Worm (Caenorhabditis elegans) whole organism, L4 larva: ENCODE data around the gene C09G4.4.
A peak's percentile ranks its signal among the peaks of the same experiment; 100 is the strongest.

ENCODE experiments used
- F26F4.8 ChIP-seq: fragments of 200-800 bp; sonication (Bioruptor generic); conservative IDR thresholded peaks from 2 replicates; pipeline ENCODE4 v1.3.6; 2022; ENCODE audit warnings: missing genetic modification characterization, missing compliant biosample characterization
- Y105C5A.15 ChIP-seq: fragments of 200-800 bp; sonication (Bioruptor generic); IDR thresholded peaks from 2 replicates; pipeline ENCODE4 v1.3.6; 2022; ENCODE audit warnings: missing genetic modification characterization, missing compliant biosample characterization
- Y5F2A.4 ChIP-seq: fragments of 200-800 bp; sonication (Bioruptor generic); optimal IDR thresholded peaks from 2 replicates; lab custom pipeline; 2018; ENCODE audit warnings: mild to moderate bottlenecking, missing genetic modification characterization, missing compliant biosample characterization
- ZK337.2 ChIP-seq: fragments of 200-800 bp; sonication (Bioruptor generic); IDR thresholded peaks from 2 replicates; pipeline ENCODE4 v1.3.6; 2022; ENCODE audit warnings: missing genetic modification reagents, missing genetic modification characterization, missing compliant biosample characterization
- aha-1 ChIP-seq: fragments of 150-350 bp; peaks from one replicate; lab custom pipeline; 2014; ENCODE audit warnings: missing biosample characterization, missing genetic modification characterization
- aly-2 ChIP-seq: sonication (generic microtip); optimal IDR thresholded peaks from 2 replicates; lab custom pipeline; 2018; ENCODE audit warnings: missing biosample characterization, missing genetic modification characterization
- ama-1 ChIP-seq: fragments of 150-350 bp; optimal IDR thresholded peaks from 2 replicates; lab custom pipeline; 2014; ENCODE audit warnings: inconsistent platforms, mixed read lengths
- arid-1 ChIP-seq: fragments of 200-800 bp; sonication (Bioruptor generic); conservative IDR thresholded peaks from 2 replicates; pipeline ENCODE4 v1.3.6; 2022; ENCODE audit warnings: missing genetic modification reagents, missing genetic modification characterization, missing compliant biosample characterization
- attf-4 ChIP-seq: sonication (generic microtip); optimal IDR thresholded peaks from 3 replicates; lab custom pipeline; 2017; ENCODE audit warnings: missing biosample characterization, missing genetic modification characterization
- ceh-20 ChIP-seq: fragments of 200-800 bp; sonication (Bioruptor generic); IDR thresholded peaks from 2 replicates; pipeline ENCODE4 v1.3.6; 2022; ENCODE audit warnings: missing genetic modification reagents, missing genetic modification characterization, missing compliant biosample characterization
- ceh-32 ChIP-seq: sonication (generic microtip); optimal IDR thresholded peaks from 2 replicates; lab custom pipeline; 2016; ENCODE audit warnings: mild to moderate bottlenecking, missing genetic modification characterization, missing compliant biosample characterization; ENCODE audit not compliant: poor library complexity
- ceh-44 ChIP-seq: fragments of 200-800 bp; sonication (Bioruptor generic); IDR thresholded peaks from 2 replicates; pipeline ENCODE4 v1.3.6; 2022; ENCODE audit warnings: missing genetic modification reagents, missing genetic modification characterization, missing compliant biosample characterization
- ceh-62 ChIP-seq: sonication (generic microtip); optimal IDR thresholded peaks from 2 replicates; lab custom pipeline; 2017; ENCODE audit warnings: missing biosample characterization, missing genetic modification characterization
- daf-12 ChIP-seq: fragments of 150-350 bp; optimal IDR thresholded peaks from 2 replicates; lab custom pipeline; 2014; ENCODE audit warnings: missing biosample characterization, missing genetic modification reagents, missing genetic modification characterization
- daf-16 ChIP-seq, 3 experiments: sonication (generic microtip); optimal IDR thresholded peaks; 2 replicates each; lab custom pipeline; 2016 to 2017; ENCODE audit warnings: missing genetic modification characterization in 3 of 3, missing genetic modification reagents in 3 of 3, mild to moderate bottlenecking in 2 of 3, missing compliant biosample characterization in 2 of 3, missing biosample characterization in 1 of 3, moderate library complexity in 1 of 3
- daf-8 ChIP-seq: fragments of 200-800 bp; sonication (Bioruptor generic); IDR thresholded peaks from 2 replicates; pipeline ENCODE4 v1.3.6; 2022; ENCODE audit warnings: missing genetic modification characterization, missing compliant biosample characterization
- dpl-1 ChIP-seq: fragments of 150-350 bp; optimal IDR thresholded peaks from 2 replicates; lab custom pipeline; 2014; ENCODE audit warnings: missing biosample characterization, missing genetic modification reagents, missing genetic modification characterization
- duxl-1 ChIP-seq: sonication (generic microtip); optimal IDR thresholded peaks from 2 replicates; lab custom pipeline; 2016; ENCODE audit warnings: mild to moderate bottlenecking, missing genetic modification characterization, moderate library complexity, missing compliant biosample characterization; ENCODE audit not compliant: poor library complexity
- egl-27 ChIP-seq: sonication (generic microtip); optimal IDR thresholded peaks from 3 replicates; lab custom pipeline; 2017; ENCODE audit warnings: missing biosample characterization, missing genetic modification reagents, missing genetic modification characterization
- egl-43 ChIP-seq: fragments of 200-800 bp; sonication (Bioruptor generic); IDR thresholded peaks from 2 replicates; pipeline ENCODE4 v1.3.6; 2022; ENCODE audit warnings: missing genetic modification reagents, missing genetic modification characterization, missing compliant biosample characterization
- fkh-10 ChIP-seq: fragments of 150-350 bp; optimal IDR thresholded peaks from 2 replicates; lab custom pipeline; 2014; ENCODE audit warnings: missing biosample characterization, missing genetic modification reagents, missing genetic modification characterization
- hlh-11 ChIP-seq: fragments of 200-800 bp; sonication (Bioruptor generic); optimal IDR thresholded peaks from 2 replicates; lab custom pipeline; 2018; ENCODE audit warnings: mild to moderate bottlenecking, missing genetic modification characterization, missing compliant biosample characterization
- jun-1 ChIP-seq: fragments of 150-350 bp; optimal IDR thresholded peaks from 2 replicates; lab custom pipeline; 2014; ENCODE audit warnings: missing biosample characterization, missing genetic modification reagents, missing genetic modification characterization
- lim-7 ChIP-seq: fragments of 200-800 bp; sonication (Bioruptor generic); IDR thresholded peaks from 2 replicates; pipeline ENCODE4 v1.3.6; 2022; ENCODE audit warnings: missing genetic modification characterization, missing compliant biosample characterization
- lin-39 ChIP-seq: fragments of 150-350 bp; optimal IDR thresholded peaks from 2 replicates; lab custom pipeline; 2014; ENCODE audit warnings: missing biosample characterization, missing genetic modification reagents, missing genetic modification characterization
- lir-3 ChIP-seq: sonication (generic microtip); optimal IDR thresholded peaks from 2 replicates; lab custom pipeline; 2016; ENCODE audit warnings: mild to moderate bottlenecking, missing genetic modification characterization, missing compliant biosample characterization
- madf-5 ChIP-seq, 2 experiments: fragments of 200-800 bp; sonication (Bioruptor generic); IDR thresholded peaks; 2 replicates each; pipeline ENCODE4 v1.3.6; 2022; ENCODE audit warnings: missing compliant biosample characterization in 2 of 2, missing genetic modification characterization in 2 of 2
- madf-9 ChIP-seq: fragments of 200-800 bp; sonication (Bioruptor generic); conservative IDR thresholded peaks from 2 replicates; pipeline ENCODE4 v1.3.6; 2022; ENCODE audit warnings: missing genetic modification reagents, missing genetic modification characterization, missing compliant biosample characterization
- mdl-1 ChIP-seq, 2 experiments: fragments of 150-350 bp in 1 of 2; sonication (generic microtip) in 1 of 2; optimal IDR thresholded peaks; 2 replicates each; lab custom pipeline; 2014 to 2017; ENCODE audit warnings: missing biosample characterization in 2 of 2, missing genetic modification characterization in 2 of 2
- mep-1 ChIP-seq: fragments of 150-350 bp; sonication (generic microtip); optimal IDR thresholded peaks from 3 replicates; lab custom pipeline; 2014; ENCODE audit warnings: missing biosample characterization, missing genetic modification characterization
- mes-2 ChIP-seq: sonication (generic microtip); optimal IDR thresholded peaks from 2 replicates; lab custom pipeline; 2016; ENCODE audit warnings: missing genotype, mild to moderate bottlenecking, missing genetic modification characterization, missing compliant biosample characterization; ENCODE audit not compliant: poor library complexity, severe bottlenecking
- mxl-2 ChIP-seq: fragments of 200-800 bp; sonication (Bioruptor generic); conservative IDR thresholded peaks from 2 replicates; pipeline ENCODE4 v1.3.6; 2022; ENCODE audit warnings: missing genetic modification reagents, missing genetic modification characterization, missing compliant biosample characterization
- mxl-3 ChIP-seq: fragments of 200-800 bp; sonication (Bioruptor generic); optimal IDR thresholded peaks from 2 replicates; lab custom pipeline; 2018; ENCODE audit warnings: mild to moderate bottlenecking, missing genetic modification characterization, missing compliant biosample characterization
- nhr-102 ChIP-seq: sonication (generic microtip); optimal IDR thresholded peaks from 2 replicates; lab custom pipeline; 2016; ENCODE audit warnings: mild to moderate bottlenecking, missing genetic modification characterization, moderate library complexity, missing compliant biosample characterization
- nhr-11 ChIP-seq: fragments of 150-350 bp; optimal IDR thresholded peaks from 2 replicates; lab custom pipeline; 2014; ENCODE audit warnings: missing biosample characterization, missing genetic modification characterization
- nhr-111 ChIP-seq: fragments of 200-800 bp; sonication (Bioruptor generic); optimal IDR thresholded peaks from 2 replicates; lab custom pipeline; 2018; ENCODE audit warnings: mild to moderate bottlenecking, missing genetic modification characterization, missing compliant biosample characterization
- nhr-28 ChIP-seq: fragments of 150-350 bp; optimal IDR thresholded peaks from 2 replicates; lab custom pipeline; 2014; ENCODE audit warnings: missing biosample characterization, missing genetic modification characterization
- nhr-42 ChIP-seq: fragments of 200-800 bp; sonication (Bioruptor generic); IDR thresholded peaks from 2 replicates; pipeline ENCODE4 v1.3.6; 2022; ENCODE audit warnings: missing genetic modification characterization, missing compliant biosample characterization
- nhr-48 ChIP-seq: sonication (generic microtip); optimal IDR thresholded peaks from 2 replicates; lab custom pipeline; 2016; ENCODE audit warnings: mild to moderate bottlenecking, missing genetic modification characterization, missing compliant biosample characterization
- nhr-6 ChIP-seq: fragments of 150-350 bp; optimal IDR thresholded peaks from 2 replicates; lab custom pipeline; 2014; ENCODE audit warnings: missing biosample characterization, missing genetic modification characterization
- nhr-77 ChIP-seq: fragments of 150-350 bp; optimal IDR thresholded peaks from 2 replicates; lab custom pipeline; 2014; ENCODE audit warnings: missing biosample characterization, missing genetic modification characterization
- rbr-2 ChIP-seq: sonication (generic microtip); optimal IDR thresholded peaks from 2 replicates; lab custom pipeline; 2016; ENCODE audit warnings: missing genotype, missing genetic modification characterization, missing compliant biosample characterization
- saeg-2 ChIP-seq: fragments of 200-800 bp; sonication (Bioruptor generic); IDR thresholded peaks from 2 replicates; pipeline ENCODE4 v1.3.6; 2022; ENCODE audit warnings: missing genetic modification reagents, missing genetic modification characterization, missing compliant biosample characterization
- sdz-12 ChIP-seq: fragments of 200-800 bp; sonication (Bioruptor generic); optimal IDR thresholded peaks from 2 replicates; lab custom pipeline; 2018; ENCODE audit warnings: mild to moderate bottlenecking, missing genetic modification characterization, missing compliant biosample characterization
- set-16 ChIP-seq: fragments of 200-800 bp; sonication (Bioruptor generic); IDR thresholded peaks from 2 replicates; pipeline ENCODE4 v1.3.6; 2022; ENCODE audit warnings: missing genetic modification reagents, missing genetic modification characterization, missing compliant biosample characterization
- snpc-4 ChIP-seq: fragments of 150-350 bp; optimal IDR thresholded peaks from 2 replicates; lab custom pipeline; 2014; ENCODE audit warnings: missing biosample characterization, missing genetic modification characterization
- unc-39 ChIP-seq: sonication (generic microtip); optimal IDR thresholded peaks from 2 replicates; lab custom pipeline; 2017; ENCODE audit warnings: missing biosample characterization, missing genetic modification characterization
- unc-62 ChIP-seq, 3 experiments: fragments of 150-350 bp in 1 of 3; sonication (generic microtip); optimal IDR thresholded peaks in 2 of 3; peaks in 1 of 3; 1 replicate in 1 of 3; 2 replicates in 2 of 3; lab custom pipeline; 2014 to 2017; ENCODE audit warnings: missing biosample characterization in 3 of 3, missing genetic modification characterization in 3 of 3, missing genetic modification reagents in 3 of 3, missing genotype in 1 of 3
- vab-7 ChIP-seq: fragments of 200-800 bp; sonication (Bioruptor generic); IDR thresholded peaks from 2 replicates; pipeline ENCODE4 v1.3.6; 2022; ENCODE audit warnings: missing genetic modification reagents, missing genetic modification characterization, missing compliant biosample characterization
- zfp-3 ChIP-seq: fragments of 200-800 bp; sonication (Bioruptor generic); conservative IDR thresholded peaks from 2 replicates; pipeline ENCODE4 v1.3.6; 2022; ENCODE audit warnings: missing genetic modification reagents, missing genetic modification characterization, missing compliant biosample characterization
- zip-11 ChIP-seq: fragments of 200-800 bp; sonication (Bioruptor generic); IDR thresholded peaks from 2 replicates; pipeline ENCODE4 v1.3.6; 2022; ENCODE audit warnings: missing genetic modification characterization, missing compliant biosample characterization

C09G4.4 gene

DNA sequence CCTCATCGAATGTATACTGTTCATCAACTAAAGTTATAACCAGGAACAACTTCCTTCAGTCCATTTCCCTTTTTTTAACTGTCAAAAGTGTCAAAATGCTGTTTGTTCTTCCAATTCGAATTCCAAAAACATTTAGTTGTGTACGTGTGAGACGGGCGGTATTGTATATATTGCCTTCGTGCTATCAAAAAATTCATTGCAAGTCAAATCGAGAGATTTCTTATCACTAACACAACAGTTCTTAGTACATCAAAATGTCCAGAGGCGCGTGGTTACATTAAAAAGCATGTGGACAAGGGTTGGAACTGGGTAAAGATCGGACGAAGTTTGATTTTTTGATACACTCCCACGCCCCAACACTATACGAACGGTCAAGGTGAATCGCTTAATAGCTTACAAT lies 15.6 kb downstream of the C09G4.4 start (continued):
- TF ChIP-seq mes-2 (tag; lab: Kevin White, UChicago): peak; percentile 25
- TF ChIP-seq sdz-12 (GFP tag; lab: Kevin White, UChicago): no peak
- TF ChIP-seq unc-39 (tag; lab: Kevin White, UChicago): no peak
- peak; percentile 5 to 85 for TF ChIP-seq mdl-1 (tag; optimal IDR thresholded peaks at IDR 0.05; lab: Kevin White, UChicago)
- no peak for TF ChIP-seq zip-11 (GFP tag; lab: Robert Waterston, UW)
- 0 out of 2 replicates have a peak, but pooled peaks have one; percentile 58 for TF ChIP-seq saeg-2 (GFP tag; lab: Robert Waterston, UW)
- TF ChIP-seq egl-27 (tag; lab: Kevin White, UChicago): no peak
- no peak for TF ChIP-seq aly-2
- no peak for TF ChIP-seq ceh-62
- no peak for TF ChIP-seq fkh-10 (GFP tag; lab: Kevin White, UChicago)
- peak; percentile 80 for TF ChIP-seq mxl-3 (GFP tag; lab: Kevin White, UChicago)
- no peak for TF ChIP-seq ceh-44
- no peak for TF ChIP-seq Y105C5A.15
- TF ChIP-seq mep-1: peak; percentile 37
- peak; percentile 79 for TF ChIP-seq nhr-28 (tag; lab: Kevin White, UChicago)
- TF ChIP-seq daf-8 (GFP tag; lab: Robert Waterston, UW): no peak
- no peak for TF ChIP-seq zfp-3
- TF ChIP-seq rbr-2 (tag; lab: Kevin White, UChicago): no peak
- TF ChIP-seq nhr-42: no peak
- peak; percentile 92 for TF ChIP-seq hlh-11 (tag; lab: Kevin White, UChicago)
- TF ChIP-seq nhr-11: no peak
- no peak for TF ChIP-seq nhr-111 (GFP tag; lab: Kevin White, UChicago)
- peak; percentile 72 for TF ChIP-seq nhr-48
- peak; percentile 1 for TF ChIP-seq duxl-1
- no peak for TF ChIP-seq nhr-6 (tag; lab: Kevin White, UChicago)
- TF ChIP-seq lir-3 (tag; lab: Kevin White, UChicago): no peak
- no peak for TF ChIP-seq dpl-1 (GFP tag; lab: Kevin White, UChicago)
- TF ChIP-seq ama-1: peak; percentile 11
- TF ChIP-seq unc-62 (GFP tag; optimal IDR thresholded peaks at IDR 0.05 in 1 of 2; lab: Kevin White, UChicago): no peak
- no peak for TF ChIP-seq unc-62 (tag; optimal IDR thresholded peaks at IDR 0.05; lab: Kevin White, UChicago)
- peak in 1 of 2 experiments; percentile 11 for TF ChIP-seq daf-16 (GFP tag; optimal IDR thresholded peaks at IDR 0.05; lab: Kevin White, UChicago)
- peak; percentile 97 for TF ChIP-seq daf-16 (tag; optimal IDR thresholded peaks at IDR 0.05; lab: Kevin White, UChicago)
- no peak for TF ChIP-seq ceh-32 (tag; lab: Kevin White, UChicago)
- TF ChIP-seq daf-12 (tag; lab: Kevin White, UChicago): no peak
- no peak for TF ChIP-seq lin-39
- peak; percentile 27 for TF ChIP-seq nhr-77
- no peak for TF ChIP-seq mxl-2
- TF ChIP-seq aha-1 (tag; lab: Kevin White, UChicago): peak; percentile 92
- peak; percentile 38 for TF ChIP-seq nhr-102
- no peak for TF ChIP-seq snpc-4 (tag; lab: Kevin White, UChicago)
- TF ChIP-seq Y5F2A.4 (GFP tag; lab: Kevin White, UChicago): no peak
- TF ChIP-seq madf-5 (GFP tag; IDR thresholded peaks at IDR 0.05; lab: Robert Waterston, UW): no peak
- no peak for TF ChIP-seq vab-7 (GFP tag; lab: Robert Waterston, UW)
- no peak for TF ChIP-seq set-16 (GFP tag; lab: Robert Waterston, UW)
- 0 out of 2 replicates have a peak, but pooled peaks have one; percentile 25 for TF ChIP-seq ceh-20
- TF ChIP-seq madf-9 (GFP tag; lab: Robert Waterston, UW): no peak
- no peak for TF ChIP-seq arid-1 (GFP tag; lab: Robert Waterston, UW)
- TF ChIP-seq jun-1 (tag; lab: Kevin White, UChicago): peak; percentile 8
- no peak for TF ChIP-seq egl-43
- TF ChIP-seq F26F4.8 (GFP tag; lab: Robert Waterston, UW): no peak
- no peak for TF ChIP-seq lim-7 (GFP tag; lab: Robert Waterston, UW)
- no peak for TF ChIP-seq ZK337.2 (GFP tag; lab: Robert Waterston, UW)
- TF ChIP-seq attf-4 (tag; lab: Kevin White, UChicago): no peak
